Worm (Caenorhabditis elegans) whole organism, L4 larva: ENCODE measurements around the gene srt-13.

Experiments
- Y75B8A.6 ChIP-seq: fragments of 200-800 bp; sonication (Bioruptor generic); IDR thresholded peaks from 2 replicates; pipeline ENCODE4 v1.3.6; 2022; ENCODE audit warnings: missing genetic modification reagents, missing genetic modification characterization, missing compliant biosample characterization
- ama-1 ChIP-seq: fragments of 150-350 bp; optimal IDR thresholded peaks from 2 replicates; lab custom pipeline; 2014; ENCODE audit warnings: inconsistent platforms, mixed read lengths
- ctbp-1 ChIP-seq: fragments of 200-800 bp; sonication (Bioruptor generic); IDR thresholded peaks from 2 replicates; pipeline ENCODE4 v1.3.6; 2022; ENCODE audit warnings: missing genetic modification reagents, missing genetic modification characterization, missing compliant biosample characterization
- duxl-1 ChIP-seq: sonication (generic microtip); optimal IDR thresholded peaks from 2 replicates; lab custom pipeline; 2016; ENCODE audit warnings: mild to moderate bottlenecking, missing genetic modification characterization, moderate library complexity, missing compliant biosample characterization; ENCODE audit not compliant: poor library complexity
- lin-13 ChIP-seq: fragments of 150-350 bp; optimal IDR thresholded peaks from 2 replicates; lab custom pipeline; 2014; ENCODE audit warnings: missing biosample characterization, missing genetic modification reagents, missing genetic modification characterization
- lsy-2 ChIP-seq, 2 experiments: fragments of 150-350 bp in 1 of 2; sonication (generic microtip) in 1 of 2; optimal IDR thresholded peaks; 2 replicates each; lab custom pipeline; 2014 to 2017; ENCODE audit warnings: missing biosample characterization in 2 of 2, missing genetic modification characterization in 2 of 2
- mep-1 ChIP-seq: fragments of 150-350 bp; sonication (generic microtip); optimal IDR thresholded peaks from 3 replicates; lab custom pipeline; 2014; ENCODE audit warnings: missing biosample characterization, missing genetic modification characterization
- nhr-28 ChIP-seq: fragments of 150-350 bp; optimal IDR thresholded peaks from 2 replicates; lab custom pipeline; 2014; ENCODE audit warnings: missing biosample characterization, missing genetic modification characterization
- set-16 ChIP-seq: fragments of 200-800 bp; sonication (Bioruptor generic); IDR thresholded peaks from 2 replicates; pipeline ENCODE4 v1.3.6; 2022; ENCODE audit warnings: missing genetic modification reagents, missing genetic modification characterization, missing compliant biosample characterization
- skn-1 ChIP-seq: fragments of 150-350 bp; optimal IDR thresholded peaks from 2 replicates; lab custom pipeline; 2014; ENCODE audit warnings: missing biosample characterization, missing genetic modification characterization

- no peak for TF ChIP-seq mep-1 (tag; lab: Kevin White, UChicago)
- TF ChIP-seq duxl-1 (tag; lab: Kevin White, UChicago), result no peak
- no peak for TF ChIP-seq lin-13 (GFP tag; lab: Kevin White, UChicago)
- TF ChIP-seq skn-1 (tag; lab: Kevin White, UChicago), result no peak
- TF ChIP-seq Y75B8A.6 (GFP tag; lab: Robert Waterston, UW), result no peak
- no peak for TF ChIP-seq ama-1 (lab: Kevin White, UChicago)
- no peak for TF ChIP-seq set-16 (GFP tag; lab: Robert Waterston, UW)
- no peak for TF ChIP-seq ctbp-1
- peak in 1 of 2 experiments; percentile 7 for TF ChIP-seq lsy-2 (tag; optimal IDR thresholded peaks at IDR 0.05; lab: Kevin White, UChicago)
- TF ChIP-seq nhr-28 (tag; lab: Kevin White, UChicago), result no peak
These were observed 31.7 kb downstream of the srt-13 start for ce11 chrV:4218268-4218667.
